Worm (Caenorhabditis elegans) whole organism, young adult: ENCODE results near the gene F56D3.1.

Experiments
- F37B4.10 ChIP-seq: fragments of 200-800 bp; sonication (Bioruptor generic); IDR thresholded peaks from 2 replicates; pipeline ENCODE4 v1.3.6; 2022; ENCODE audit warnings: missing genetic modification characterization, missing compliant biosample characterization
- Y67H2A.10 ChIP-seq: fragments of 200-800 bp; sonication (Bioruptor generic); conservative IDR thresholded peaks from 2 replicates; pipeline ENCODE4 v1.3.6; 2022; ENCODE audit warnings: missing genetic modification reagents, missing genetic modification characterization, missing compliant biosample characterization
- ama-1 ChIP-seq, 3 experiments: fragments of 150-350 bp in 1 of 3; sonication (generic microtip) in 2 of 3; optimal IDR thresholded peaks; 2 replicates each; lab custom pipeline; 2014 to 2018; ENCODE audit warnings: missing biosample characterization in 2 of 3, missing genetic modification characterization in 2 of 3, missing genetic modification reagents in 2 of 3
- attf-5 ChIP-seq: fragments of 200-800 bp; sonication (Bioruptor generic); optimal IDR thresholded peaks from 2 replicates; lab custom pipeline; 2018; ENCODE audit warnings: mild to moderate bottlenecking, missing genetic modification characterization, missing compliant biosample characterization
- attf-6 ChIP-seq: fragments of 200-800 bp; sonication (Bioruptor generic); IDR thresholded peaks from 2 replicates; pipeline ENCODE4 v1.3.6; 2022; ENCODE audit warnings: missing genetic modification reagents, missing genetic modification characterization, missing compliant biosample characterization
- cebp-1 ChIP-seq, 2 experiments: fragments of 200-800 bp in 1 of 2; sonication (Bioruptor generic) in 1 of 2; sonication (generic microtip) in 1 of 2; IDR thresholded peaks in 1 of 2; optimal IDR thresholded peaks in 1 of 2; 2 replicates each; pipeline versions ENCODE4 v1.3.6 to Lab custom; 2017 to 2022; ENCODE audit warnings: missing compliant biosample characterization in 2 of 2, missing genetic modification characterization in 2 of 2, mild to moderate bottlenecking in 1 of 2, missing genetic modification reagents in 1 of 2, moderate library complexity in 1 of 2
- chd-7 ChIP-seq: sonication (generic microtip); optimal IDR thresholded peaks from 2 replicates; lab custom pipeline; 2016; ENCODE audit warnings: mild to moderate bottlenecking, missing genetic modification characterization, moderate library complexity, missing compliant biosample characterization
- lsl-1 ChIP-seq: fragments of 200-800 bp; sonication (Bioruptor generic); optimal IDR thresholded peaks from 2 replicates; lab custom pipeline; 2018; ENCODE audit warnings: mild to moderate bottlenecking, missing genetic modification characterization, moderate library complexity, missing compliant biosample characterization
- nhr-179 ChIP-seq: sonication (generic microtip); optimal IDR thresholded peaks from 2 replicates; lab custom pipeline; 2016; ENCODE audit warnings: mild to moderate bottlenecking, missing genetic modification characterization, missing compliant biosample characterization
- repo-1 ChIP-seq: sonication (generic microtip); optimal IDR thresholded peaks from 2 replicates; lab custom pipeline; 2017; ENCODE audit warnings: mild to moderate bottlenecking, missing genetic modification characterization, missing compliant biosample characterization
- unc-62 ChIP-seq: fragments of 150-350 bp; optimal IDR thresholded peaks from 2 replicates; lab custom pipeline; 2014; ENCODE audit warnings: missing biosample characterization, missing genetic modification reagents, missing genetic modification characterization

ce11 chrII:4133332-4133731 is 12.8 kb upstream of the F56D3.1 start:
- no peak for TF ChIP-seq repo-1 (tag; lab: Kevin White, UChicago)
- no peak for TF ChIP-seq ama-1 (optimal IDR thresholded peaks at IDR 0.05; lab: Kevin White, UChicago)
- no peak for TF ChIP-seq ama-1 (GFP tag; optimal IDR thresholded peaks at IDR 0.05; lab: Kevin White, UChicago)
- TF ChIP-seq F37B4.10 (GFP tag; lab: Robert Waterston, UW), result no peak
- no peak for TF ChIP-seq chd-7
- no peak for TF ChIP-seq nhr-179 (tag; lab: Kevin White, UChicago)
- TF ChIP-seq cebp-1 (GFP tag; IDR thresholded peaks at IDR 0.05; lab: Robert Waterston, UW), result no peak
- TF ChIP-seq cebp-1 (tag; optimal IDR thresholded peaks at IDR 0.05; lab: Kevin White, UChicago), result no peak
- TF ChIP-seq attf-5 (GFP tag; lab: Kevin White, UChicago), result no peak
- no peak for TF ChIP-seq unc-62 (GFP tag; lab: Kevin White, UChicago)
- TF ChIP-seq lsl-1 (GFP tag; lab: Kevin White, UChicago), result no peak
- TF ChIP-seq attf-6, result no peak
- no peak for TF ChIP-seq Y67H2A.10 (GFP tag; lab: Robert Waterston, UW)
